Fruit fly (Drosophila melanogaster): ENCODE data around the gene Or2a.

Or2a gene

DNA sequence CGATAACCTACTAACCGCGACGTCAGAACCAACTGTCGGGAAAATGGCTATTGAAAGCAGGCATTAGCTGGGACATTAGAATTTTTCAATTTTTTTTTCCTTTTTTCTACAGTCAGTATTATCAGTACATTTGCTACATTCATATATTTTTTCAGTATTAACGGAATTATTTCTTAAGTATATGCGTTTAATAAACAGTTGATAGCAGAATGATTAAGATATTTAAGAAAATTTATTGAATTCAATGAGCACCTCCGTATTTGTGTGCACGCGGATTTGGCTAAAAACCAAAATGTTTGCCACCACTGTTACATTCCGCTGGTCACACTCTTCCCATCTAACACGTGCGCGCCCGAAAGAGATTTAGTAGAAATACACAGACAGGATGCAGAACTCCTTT, 16.5 kb downstream of the Or2a start, which contains the start of the genes temp and CG3071 (continued):
- TF ChIP-seq CG6272 (GFP tag; IDR thresholded peaks at IDR 0.05) = peak; percentile 56
- no peak for TF ChIP-seq CG11696 (GFP tag; IDR thresholded peaks at IDR 0.05)
- peak; percentile 2 for TF ChIP-seq Bdp1 (GFP tag; optimal IDR thresholded peaks at IDR 0.05)
- peak; percentile 69 for TF ChIP-seq CG12659 (GFP tag; optimal IDR thresholded peaks at IDR 0.05)
- TF ChIP-seq CG12104 (GFP tag; optimal IDR thresholded peaks at IDR 0.05) = peak; percentile 26
- no peak for TF ChIP-seq CG10274 (GFP tag; optimal IDR thresholded peaks at IDR 0.05)
- no peak for TF ChIP-seq CG31365 (tag; optimal IDR thresholded peaks at IDR 0.05)
- peak; percentile 7 for TF ChIP-seq nom (GFP tag; optimal IDR thresholded peaks at IDR 0.05)
- TF ChIP-seq fd3F (GFP tag; optimal IDR thresholded peaks at IDR 0.05) = peak; percentile 43
- no peak; the same call in 2 of the 3 replicates for TF ChIP-seq croc (GFP tag; conservative IDR thresholded peaks at IDR 0.05)
- peak; percentile 59 for TF ChIP-seq NC2β (GFP tag; optimal IDR thresholded peaks at IDR 0.05)
- no peak for TF ChIP-seq jigr1 (GFP tag; IDR thresholded peaks at IDR 0.05)
- TF ChIP-seq h (optimal IDR thresholded peaks at IDR 0.05) = no peak
- peak; percentile 37 for TF ChIP-seq CG6689 (GFP tag; IDR thresholded peaks at IDR 0.05)
- TF ChIP-seq chif (GFP tag; optimal IDR thresholded peaks at IDR 0.05) = peak; percentile 27 to 50
- no peak for TF ChIP-seq kni (GFP tag; optimal IDR thresholded peaks at IDR 0.05)
- peak; percentile 68 for TF ChIP-seq pho (GFP tag; optimal IDR thresholded peaks at IDR 0.05)
- TF ChIP-seq maf-S (GFP tag; optimal IDR thresholded peaks at IDR 0.05) = peak; percentile 70
- TF ChIP-seq pita (GFP tag; optimal IDR thresholded peaks at IDR 0.05) = no peak
- TF ChIP-seq pnt (GFP tag; optimal IDR thresholded peaks at IDR 0.05) = peak; percentile 58
- no peak for TF ChIP-seq inv (GFP tag; IDR thresholded peaks at IDR 0.05; ENCODE audit: partially characterized antibody)
- TF ChIP-seq CG11247 (GFP tag; IDR thresholded peaks at IDR 0.05) = peak; percentile 21; the same call in 1 of the 2 replicates
- TF ChIP-seq CG17612 (GFP tag; IDR thresholded peaks at IDR 0.05) = no peak
- TF ChIP-seq CG3726 (GFP tag; IDR thresholded peaks at IDR 0.05) = no peak
- peak; percentile 56 for TF ChIP-seq Ssrp (tag; optimal IDR thresholded peaks at IDR 0.05)
- TF ChIP-seq CG13775 (GFP tag; optimal IDR thresholded peaks at IDR 0.05) = peak; percentile 78
- no peak for TF ChIP-seq TFAM (GFP tag; optimal IDR thresholded peaks at IDR 0.05)
- peak; percentile 1 to 90 for TF ChIP-seq tll (GFP tag; optimal IDR thresholded peaks at IDR 0.05)
- peak; percentile 39 for TF ChIP-seq PHDP (tag; optimal IDR thresholded peaks at IDR 0.05)
- TF ChIP-seq CG11504 (tag; optimal IDR thresholded peaks at IDR 0.05) = no peak
- peak; percentile 76 for TF ChIP-seq CG9797 (GFP tag; optimal IDR thresholded peaks at IDR 0.05)
- TF ChIP-seq tin (GFP tag; optimal IDR thresholded peaks at IDR 0.05) = peak; percentile 62
- no peak for TF ChIP-seq lov (optimal IDR thresholded peaks at IDR 0.05)
- no peak for TF ChIP-seq lov (GFP tag; IDR thresholded peaks at IDR 0.05)
- TF ChIP-seq Fer1 (GFP tag; optimal IDR thresholded peaks at IDR 0.05) = peak; percentile 63
- no peak for TF ChIP-seq CG31224 (GFP tag; IDR thresholded peaks at IDR 0.05)
- no peak for TF ChIP-seq Doc3 (GFP tag; IDR thresholded peaks at IDR 0.05; ENCODE audit: partially characterized antibody)
- TF ChIP-seq nerfin-1 (tag; optimal IDR thresholded peaks at IDR 0.05) = peak; percentile 56
- no peak for TF ChIP-seq CrebB (tag; optimal IDR thresholded peaks at IDR 0.05)
- no peak for TF ChIP-seq wek (GFP tag; optimal IDR thresholded peaks at IDR 0.05)
- TF ChIP-seq CG10565 (GFP tag; optimal IDR thresholded peaks at IDR 0.05) = no peak
- TF ChIP-seq Vsx1 (GFP tag; optimal IDR thresholded peaks at IDR 0.05) = peak; percentile 2
- TF ChIP-seq tgo (GFP tag; IDR thresholded peaks at IDR 0.05) = peak; percentile 54; the same call in 2 of the 3 replicates
- peak; percentile 19 for TF ChIP-seq gcm (GFP tag; optimal IDR thresholded peaks at IDR 0.05)
- no peak for TF ChIP-seq H15 (GFP tag; IDR thresholded peaks at IDR 0.05)
- TF ChIP-seq Poxn (GFP tag; IDR thresholded peaks at IDR 0.05) = no peak
- peak; percentile 61 for TF ChIP-seq CG18262 (tag; optimal IDR thresholded peaks at IDR 0.05)
- no peak for TF ChIP-seq mirr (GFP tag; optimal IDR thresholded peaks at IDR 0.05)
- peak; percentile 44 for TF ChIP-seq CG4820 (GFP tag; optimal IDR thresholded peaks at IDR 0.05)
- no peak for TF ChIP-seq CG1647 (GFP tag; optimal IDR thresholded peaks at IDR 0.05)
- 0 out of 2 replicates have a peak, but pooled peaks have one; percentile 41 for TF ChIP-seq CG7372 (GFP tag; IDR thresholded peaks at IDR 0.05)
- no peak for TF ChIP-seq Ravus (GFP tag; IDR thresholded peaks at IDR 0.05)
